Worm (Caenorhabditis elegans): Measurements from ENCODE around the gene T24C12.1.

Gene T24C12.1

DNA sequence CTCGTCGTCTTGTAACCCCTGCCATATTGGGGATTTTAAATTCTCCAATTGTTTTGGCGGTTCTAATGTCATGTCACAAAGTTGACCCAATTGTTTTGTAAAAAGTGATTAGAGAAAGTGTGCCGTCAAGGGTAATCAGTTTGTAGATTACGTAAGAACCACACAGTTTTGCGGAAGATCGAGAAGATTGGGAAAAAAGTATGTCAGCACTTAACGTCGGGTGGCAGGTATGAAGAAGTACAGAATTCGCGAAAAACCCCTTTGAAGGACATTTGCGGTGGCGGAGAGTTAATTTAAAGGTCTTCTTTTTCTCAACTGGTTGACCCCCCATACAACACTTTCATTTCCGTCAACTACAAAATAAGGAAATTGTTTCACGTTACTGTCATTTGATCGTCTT, 9.2 kb downstream of the T24C12.1 start:
- TF ChIP-seq ztf-11 (tag; optimal IDR thresholded peaks at IDR 0.05) (no peak), nhr-25 (tag; optimal IDR thresholded peaks at IDR 0.05) (peak; percentile 51), mml-1 (tag; optimal IDR thresholded peaks at IDR 0.05) (no peak), lsy-12 (tag; optimal IDR thresholded peaks at IDR 0.05) (no peak), elt-3 (tag; optimal IDR thresholded peaks at IDR 0.05) (peak in 1 of 3 experiments; percentile 27), elt-2 (tag; optimal IDR thresholded peaks at IDR 0.05) (no peak), nhr-23 (tag; optimal IDR thresholded peaks at IDR 0.05) (peak; percentile 74)

ce11 chrX:2210164-2210563, 10.9 kb downstream of the T24C12.1 start:
- TF ChIP-seq elt-1 (tag; optimal IDR thresholded peaks at IDR 0.05) (no peak), nhr-23 (tag; optimal IDR thresholded peaks at IDR 0.05) (peak; percentile 9), nhr-11 (tag; optimal IDR thresholded peaks at IDR 0.05) (no peak), unc-39 (tag; optimal IDR thresholded peaks at IDR 0.05) (no peak), unc-62 (GFP tag; optimal IDR thresholded peaks at IDR 0.05) (no peak)

DNA sequence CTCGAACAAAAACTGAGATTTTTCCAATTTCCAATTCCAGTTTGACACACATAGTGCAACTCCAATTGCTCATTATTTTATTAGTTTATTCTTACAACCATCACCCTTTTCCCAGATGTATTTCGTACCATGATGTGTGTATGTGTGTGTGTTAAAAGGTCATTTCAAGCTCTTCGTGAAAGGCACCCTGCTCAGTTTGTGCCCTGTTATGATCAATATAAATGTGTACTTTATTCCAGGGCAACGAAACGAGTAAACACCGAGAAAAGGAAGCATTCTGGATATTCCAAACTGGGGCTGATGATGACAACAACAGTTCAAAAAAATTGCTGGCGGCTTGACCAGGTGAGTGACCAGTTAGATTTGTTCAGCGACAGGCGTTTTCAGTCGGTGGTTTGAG, 11.5 kb downstream of the T24C12.1 start, which contains the start of gene peb-1:
peb-1 (plus strand) TSS at position 301 of the 400 bp plus-strand sequence.
- TF ChIP-seq elt-1 (tag; optimal IDR thresholded peaks at IDR 0.05) (no peak), zag-1 (tag; optimal IDR thresholded peaks at IDR 0.05) (no peak), mdl-1 (tag; optimal IDR thresholded peaks at IDR 0.05) (no peak), hmg-11 (tag; optimal IDR thresholded peaks at IDR 0.05) (no peak), lsy-12 (tag; optimal IDR thresholded peaks at IDR 0.05) (no peak), tbx-2 (tag; optimal IDR thresholded peaks at IDR 0.05) (no peak), fos-1 (tag; optimal IDR thresholded peaks at IDR 0.05) (no peak), pqm-1 (tag; optimal IDR thresholded peaks at IDR 0.05) (no peak), nhr-67 (tag; optimal IDR thresholded peaks at IDR 0.05) (no peak), jun-1 (tag; optimal IDR thresholded peaks at IDR 0.05) (no peak), nhr-28 (tag; optimal IDR thresholded peaks at IDR 0.05) (no peak)

ce11 chrX:2212141-2212540, 12.9 kb downstream of the T24C12.1 start:
- TF ChIP-seq pha-4 (tag; optimal IDR thresholded peaks at IDR 0.05) (peak; percentile 21), unc-39 (tag; optimal IDR thresholded peaks at IDR 0.05) (no peak)

ce11 chrX:2212712-2213111, 13.5 kb downstream of the T24C12.1 start:
- TF ChIP-seq nhr-76 (tag; optimal IDR thresholded peaks at IDR 0.05) = no peak
- TF ChIP-seq nhr-67 (tag; optimal IDR thresholded peaks at IDR 0.05) = no peak
- TF ChIP-seq nfya-1 (tag; optimal IDR thresholded peaks at IDR 0.05; ENCODE audit: insufficient read depth) = no peak
- TF ChIP-seq fkh-2 (tag; optimal IDR thresholded peaks at IDR 0.05) = no peak
- no peak for TF ChIP-seq nhr-237 (tag; optimal IDR thresholded peaks at IDR 0.05)
- TF ChIP-seq ama-1 (optimal IDR thresholded peaks at IDR 0.05) = no peak
- no peak for TF ChIP-seq lin-15B (tag; optimal IDR thresholded peaks at IDR 0.05)
- TF ChIP-seq zag-1 (tag; optimal IDR thresholded peaks at IDR 0.05) = no peak
- no peak for TF ChIP-seq ztf-11 (tag; optimal IDR thresholded peaks at IDR 0.05)
- TF ChIP-seq ZK546.5 (tag; optimal IDR thresholded peaks at IDR 0.05) = no peak

ce11 chrX:2213400-2214362, 14.4 kb downstream of the T24C12.1 start:
- TF ChIP-seq nhr-23 (tag; optimal IDR thresholded peaks at IDR 0.05) (peak; percentile 27), ceh-28 (tag; optimal IDR thresholded peaks at IDR 0.05) (no peak), nhr-25 (tag; optimal IDR thresholded peaks at IDR 0.05) (peak; percentile 41), elt-2 (tag; optimal IDR thresholded peaks at IDR 0.05) (peak; percentile 13), nhr-43 (tag; optimal IDR thresholded peaks at IDR 0.05; ENCODE audit: poor library complexity, severe bottlenecking) (no peak), eor-1 (tag; optimal IDR thresholded peaks at IDR 0.05) (no peak)

Measured in whole organism, L3 larva.